Fruit fly (Drosophila melanogaster): Measurements from ENCODE around the gene Lrch.

DNA sequence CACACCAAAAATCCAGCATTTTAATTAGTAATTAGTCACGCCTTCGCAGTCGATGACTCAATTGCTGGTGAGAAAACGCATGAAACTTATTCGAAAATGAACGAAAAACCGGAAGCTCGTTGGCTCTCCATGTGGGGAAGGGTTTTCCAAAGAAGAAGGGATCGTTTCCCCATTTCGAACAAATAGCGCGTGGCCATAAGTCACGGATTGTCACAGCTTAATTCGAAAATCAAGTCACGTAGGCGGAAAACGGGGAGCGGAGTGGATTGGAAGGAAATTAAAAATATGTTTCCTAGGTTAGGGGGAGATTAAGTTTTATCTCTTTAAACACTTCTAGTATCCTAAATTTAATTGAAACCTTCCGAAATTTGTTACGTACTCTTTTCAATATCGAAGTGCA, 2.3 kb downstream of the Lrch start:
- TF ChIP-seq Blimp-1 (GFP tag; optimal IDR thresholded peaks at IDR 0.05) (no peak), Eip75B (GFP tag; optimal IDR thresholded peaks at IDR 0.05) (no peak), CG10669 (GFP tag; optimal IDR thresholded peaks at IDR 0.05) (no peak), fd59A (GFP tag; optimal IDR thresholded peaks at IDR 0.05) (no peak), CG32006 (GFP tag; optimal IDR thresholded peaks at IDR 0.05) (no peak), CG11762 (GFP tag; optimal IDR thresholded peaks at IDR 0.05; ENCODE audit: insufficient read depth) (no peak), CG10631 (GFP tag; optimal IDR thresholded peaks at IDR 0.05) (no peak), pdm3 (GFP tag; optimal IDR thresholded peaks at IDR 0.05) (no peak), Eip78C (GFP tag) (no peak), CG3032 (tag; optimal IDR thresholded peaks at IDR 0.05) (no peak), vri (GFP tag; optimal IDR thresholded peaks at IDR 0.05) (no peak)
